Fruit fly (Drosophila melanogaster) whole organism, embryonic: ENCODE results near the gene CG14439.
A peak's percentile ranks its signal among the peaks of the same experiment; 100 is the strongest.

Experiments used
- Atf3 ChIP-seq: fragments of 200-800 bp; sonication (Bioruptor generic); optimal IDR thresholded peaks from 3 replicates; lab custom pipeline; 2016; ENCODE audit warnings: missing biosample characterization, missing genetic modification characterization
- CG10147 ChIP-seq: fragments of 200-800 bp; sonication (Bioruptor generic); optimal IDR thresholded peaks from 2 replicates; lab custom pipeline; 2019; ENCODE audit warnings: missing biosample characterization, mild to moderate bottlenecking, missing genetic modification characterization, moderate library complexity
- CG12219 ChIP-seq: fragments of 200-800 bp; sonication (Bioruptor generic); optimal IDR thresholded peaks from 3 replicates; lab custom pipeline; 2018; ENCODE audit warnings: missing biosample characterization, mild to moderate bottlenecking, missing genetic modification characterization
- CG12659 ChIP-seq: fragments of 200-800 bp; sonication (Bioruptor generic); optimal IDR thresholded peaks from 3 replicates; lab custom pipeline; 2017; ENCODE audit warnings: mild to moderate bottlenecking, missing biosample characterization, missing genetic modification reagents, missing genetic modification characterization
- CG12769 ChIP-seq: fragments of 200-800 bp; sonication (Bioruptor generic); optimal IDR thresholded peaks from 2 replicates; lab custom pipeline; 2019; ENCODE audit warnings: missing biosample characterization, mild to moderate bottlenecking, missing genetic modification characterization, moderate library complexity
- CG18476 ChIP-seq: fragments of 200-800 bp; sonication (Bioruptor generic); optimal IDR thresholded peaks from 2 replicates; lab custom pipeline; 2016; ENCODE audit warnings: missing biosample characterization, mild to moderate bottlenecking, missing genetic modification characterization
- CG30403 ChIP-seq: fragments of 200-800 bp; sonication (Bioruptor generic); optimal IDR thresholded peaks from 3 replicates; lab custom pipeline; 2016; ENCODE audit warnings: missing biosample characterization, missing genetic modification characterization
- CG34422 ChIP-seq: fragments of 200-800 bp; sonication (Bioruptor generic); IDR thresholded peaks from 3 replicates; pipeline ENCODE4 v1.3.6; 2022; ENCODE audit warnings: missing biosample characterization, missing genetic modification characterization
- CG7745 ChIP-seq: fragments of 200-800 bp; sonication (Bioruptor generic); optimal IDR thresholded peaks from 2 replicates; lab custom pipeline; 2018; ENCODE audit warnings: missing biosample characterization, mild to moderate bottlenecking, missing genetic modification characterization, moderate library complexity
- CG7786 ChIP-seq: fragments of 200-800 bp; sonication (Bioruptor generic); optimal IDR thresholded peaks from 2 replicates; lab custom pipeline; 2016; ENCODE audit warnings: missing biosample characterization, missing genetic modification characterization
- Camta ChIP-seq: fragments of 200-800 bp; sonication (Bioruptor generic); optimal IDR thresholded peaks from 2 replicates; lab custom pipeline; 2016; ENCODE audit warnings: missing biosample characterization, missing genetic modification characterization
- Dll ChIP-seq: fragments of 200-800 bp; sonication (Bioruptor generic); IDR thresholded peaks from 4 replicates; pipeline ENCODE4 v1.3.6; 2022; ENCODE audit warnings: missing biosample characterization, missing genetic modification characterization; ENCODE audit not compliant: partially characterized antibody
- Eip74EF ChIP-seq, 2 experiments: fragments of 200-800 bp in 1 of 2; fragments of >200 bp in 1 of 2; sonication (Bioruptor generic) in 1 of 2; optimal IDR thresholded peaks; 2 replicates each; lab custom pipeline; 2017 to 2019; ENCODE audit warnings: missing biosample characterization in 2 of 2, missing genetic modification characterization in 2 of 2, mild to moderate bottlenecking in 1 of 2, moderate library complexity in 1 of 2
- Gsc ChIP-seq: fragments of 200-800 bp; sonication (Bioruptor generic); IDR thresholded peaks from 2 replicates; pipeline ENCODE4 v1.3.6; 2022; ENCODE audit warnings: missing biosample characterization, missing genetic modification characterization
- H15 ChIP-seq: fragments of 200-800 bp; sonication (Bioruptor generic); IDR thresholded peaks from 3 replicates; pipeline ENCODE4 v1.3.6; 2022; ENCODE audit warnings: missing biosample characterization, missing genetic modification characterization
- HLH4C ChIP-seq: fragments of 200-800 bp; sonication (Bioruptor generic); IDR thresholded peaks from 3 replicates; pipeline ENCODE4 v1.3.6; 2022; ENCODE audit warnings: missing biosample characterization, missing genetic modification characterization; ENCODE audit not compliant: partially characterized antibody
- HLH54F ChIP-seq: fragments of 200-800 bp; sonication (Bioruptor generic); optimal IDR thresholded peaks from 3 replicates; lab custom pipeline; 2016; ENCODE audit warnings: missing biosample characterization, missing genetic modification characterization
- HmgD ChIP-seq: fragments of 200-800 bp; sonication (Bioruptor generic); optimal IDR thresholded peaks from 3 replicates; lab custom pipeline; 2016; ENCODE audit warnings: missing biosample characterization, missing genetic modification characterization
- Hr3 ChIP-seq: fragments of 200-800 bp; sonication (Bioruptor generic); optimal IDR thresholded peaks from 3 replicates; lab custom pipeline; 2016; ENCODE audit warnings: missing biosample characterization, missing genetic modification characterization
- Hr78 ChIP-seq, 2 experiments: fragments of 200-800 bp in 1 of 2; fragments of >200 bp in 1 of 2; sonication (Bioruptor generic) in 1 of 2; optimal IDR thresholded peaks; 2 replicates each; lab custom pipeline; 2017 to 2019; ENCODE audit warnings: missing biosample characterization in 2 of 2, missing genetic modification characterization in 2 of 2, mild to moderate bottlenecking in 1 of 2, moderate library complexity in 1 of 2
- Med ChIP-seq: fragments of 200-800 bp; sonication (Bioruptor generic); peaks from one replicate; lab custom pipeline; 2016; ENCODE audit warnings: missing biosample characterization, missing genetic modification characterization, mild to moderate bottlenecking, inconsistent platforms, moderate library complexity
- NC2α ChIP-seq: fragments of 200-800 bp; sonication (Bioruptor generic); optimal IDR thresholded peaks from 2 replicates; lab custom pipeline; 2016; ENCODE audit warnings: missing biosample characterization, missing genetic modification characterization
- NK7.1 ChIP-seq: fragments of 200-800 bp; sonication (Bioruptor generic); optimal IDR thresholded peaks from 3 replicates; lab custom pipeline; 2016; ENCODE audit warnings: missing biosample characterization, missing genetic modification characterization
- Neu2 ChIP-seq: fragments of 200-800 bp; sonication (Bioruptor generic); optimal IDR thresholded peaks from 3 replicates; lab custom pipeline; 2016; ENCODE audit warnings: missing biosample characterization, missing genetic modification characterization, borderline replicate concordance
- Nf-YC ChIP-seq: fragments of 200-800 bp; optimal IDR thresholded peaks from 3 replicates; lab custom pipeline; 2019; ENCODE audit warnings: missing biosample characterization, mild to moderate bottlenecking, missing genetic modification characterization, moderate library complexity
- Ptx1 ChIP-seq: fragments of 200-800 bp; sonication (Bioruptor generic); IDR thresholded peaks from 2 replicates; pipeline ENCODE4 v1.3.6; 2022; ENCODE audit warnings: missing biosample characterization, missing genetic modification characterization
- Ravus ChIP-seq: fragments of 200-800 bp; sonication (Bioruptor generic); IDR thresholded peaks from 2 replicates; pipeline ENCODE4 v1.3.6; 2022; ENCODE audit warnings: missing biosample characterization, missing genetic modification characterization
- Sox100B ChIP-seq: fragments of 200-800 bp; sonication (Bioruptor generic); optimal IDR thresholded peaks from 3 replicates; lab custom pipeline; 2018; ENCODE audit warnings: missing biosample characterization, mild to moderate bottlenecking, missing genetic modification characterization
- Xrp1 ChIP-seq: fragments of 200-800 bp; sonication (Bioruptor generic); IDR thresholded peaks from 2 replicates; pipeline ENCODE4 v1.3.6; 2022; ENCODE audit warnings: missing biosample characterization, missing genetic modification characterization
- az2 ChIP-seq: fragments of 200-800 bp; sonication (Bioruptor generic); optimal IDR thresholded peaks from 3 replicates; lab custom pipeline; 2016; ENCODE audit warnings: missing biosample characterization, missing genetic modification characterization
- bsh ChIP-seq, 2 experiments: fragments of 200-800 bp; sonication (Bioruptor generic); optimal IDR thresholded peaks; 2 replicates each; lab custom pipeline; 2017 to 2018; ENCODE audit warnings: mild to moderate bottlenecking in 2 of 2, missing biosample characterization in 2 of 2, missing genetic modification characterization in 2 of 2, moderate library complexity in 1 of 2
- caup ChIP-seq: fragments of 200-800 bp; sonication (Bioruptor generic); optimal IDR thresholded peaks from 3 replicates; lab custom pipeline; 2017; ENCODE audit warnings: missing biosample characterization, mild to moderate bottlenecking, missing genetic modification characterization, moderate library complexity; ENCODE audit not compliant: severe bottlenecking
- da ChIP-seq: fragments of 200-800 bp; sonication (Bioruptor generic); optimal IDR thresholded peaks from 2 replicates; lab custom pipeline; 2016; ENCODE audit warnings: missing biosample characterization, missing genetic modification characterization
- fd102C ChIP-seq: fragments of 200-800 bp; sonication (Bioruptor generic); optimal IDR thresholded peaks from 2 replicates; lab custom pipeline; 2018; ENCODE audit warnings: missing biosample characterization, mild to moderate bottlenecking, missing genetic modification characterization, moderate library complexity
- gem ChIP-seq: fragments of 200-800 bp; sonication (Bioruptor generic); optimal IDR thresholded peaks from 2 replicates; lab custom pipeline; 2019; ENCODE audit warnings: missing biosample characterization, mild to moderate bottlenecking, missing genetic modification characterization, moderate library complexity
- h ChIP-seq: fragments of >200 bp; optimal IDR thresholded peaks from 2 replicates; lab custom pipeline; 2017
- hbn ChIP-seq: fragments of 200-800 bp; sonication (Bioruptor generic); IDR thresholded peaks from 2 replicates; pipeline ENCODE4 v1.3.6; 2022; ENCODE audit warnings: missing biosample characterization, missing genetic modification characterization; ENCODE audit not compliant: partially characterized antibody
- jing ChIP-seq: fragments of 200-800 bp; sonication (Bioruptor generic); optimal IDR thresholded peaks from 2 replicates; lab custom pipeline; 2018; ENCODE audit warnings: missing biosample characterization, mild to moderate bottlenecking, missing genetic modification characterization
- onecut ChIP-seq: fragments of 200-800 bp; sonication (Bioruptor generic); IDR thresholded peaks from 2 replicates; pipeline ENCODE4 v1.3.6; 2022; ENCODE audit warnings: missing biosample characterization, missing genetic modification characterization
- pb ChIP-seq: fragments of 200-800 bp; sonication (Bioruptor generic); optimal IDR thresholded peaks from 3 replicates; lab custom pipeline; 2016; ENCODE audit warnings: missing biosample characterization, missing genetic modification characterization
- pnt ChIP-seq: fragments of 200-800 bp; sonication (Bioruptor generic); optimal IDR thresholded peaks from 3 replicates; lab custom pipeline; 2016; ENCODE audit warnings: missing biosample characterization, missing genetic modification characterization
- pzg ChIP-seq: fragments of 200-800 bp; sonication (Bioruptor generic); optimal IDR thresholded peaks from 3 replicates; lab custom pipeline; 2018; ENCODE audit warnings: missing biosample characterization, mild to moderate bottlenecking, missing genetic modification characterization, moderate library complexity
- sim ChIP-seq: fragments of 200-800 bp; sonication (Bioruptor generic); IDR thresholded peaks from 2 replicates; pipeline ENCODE4 v1.3.6; 2022; ENCODE audit warnings: missing biosample characterization, missing genetic modification characterization
- so ChIP-seq: fragments of 200-800 bp; sonication (Bioruptor generic); IDR thresholded peaks from 3 replicates; pipeline ENCODE4 v1.3.6; 2022; ENCODE audit warnings: missing biosample characterization, missing genetic modification characterization
- tap ChIP-seq: fragments of 200-800 bp; optimal IDR thresholded peaks from 3 replicates; lab custom pipeline; 2019; ENCODE audit warnings: missing biosample characterization, mild to moderate bottlenecking, missing genetic modification characterization, moderate library complexity
- unc-4 ChIP-seq: fragments of 200-800 bp; sonication (Bioruptor generic); IDR thresholded peaks from 2 replicates; pipeline ENCODE4 v1.3.6; 2022; ENCODE audit warnings: missing biosample characterization, missing genetic modification characterization; ENCODE audit not compliant: partially characterized antibody
- vnd ChIP-seq: fragments of 200-800 bp; sonication (Bioruptor generic); IDR thresholded peaks from 3 replicates; pipeline ENCODE4 v1.3.6; 2022; ENCODE audit warnings: missing biosample characterization, missing genetic modification characterization; ENCODE audit not compliant: partially characterized antibody
- wor ChIP-seq: fragments of 200-800 bp; sonication (Bioruptor generic); IDR thresholded peaks from 2 replicates; pipeline ENCODE4 v1.3.6; 2022; ENCODE audit warnings: missing biosample characterization, missing genetic modification characterization
- zfh1 ChIP-seq: fragments of 200-800 bp; sonication (Bioruptor generic); IDR thresholded peaks from 3 replicates; pipeline ENCODE4 v1.3.6; 2022; ENCODE audit warnings: missing biosample characterization, missing genetic modification characterization

The CG14439 gene

DNA sequence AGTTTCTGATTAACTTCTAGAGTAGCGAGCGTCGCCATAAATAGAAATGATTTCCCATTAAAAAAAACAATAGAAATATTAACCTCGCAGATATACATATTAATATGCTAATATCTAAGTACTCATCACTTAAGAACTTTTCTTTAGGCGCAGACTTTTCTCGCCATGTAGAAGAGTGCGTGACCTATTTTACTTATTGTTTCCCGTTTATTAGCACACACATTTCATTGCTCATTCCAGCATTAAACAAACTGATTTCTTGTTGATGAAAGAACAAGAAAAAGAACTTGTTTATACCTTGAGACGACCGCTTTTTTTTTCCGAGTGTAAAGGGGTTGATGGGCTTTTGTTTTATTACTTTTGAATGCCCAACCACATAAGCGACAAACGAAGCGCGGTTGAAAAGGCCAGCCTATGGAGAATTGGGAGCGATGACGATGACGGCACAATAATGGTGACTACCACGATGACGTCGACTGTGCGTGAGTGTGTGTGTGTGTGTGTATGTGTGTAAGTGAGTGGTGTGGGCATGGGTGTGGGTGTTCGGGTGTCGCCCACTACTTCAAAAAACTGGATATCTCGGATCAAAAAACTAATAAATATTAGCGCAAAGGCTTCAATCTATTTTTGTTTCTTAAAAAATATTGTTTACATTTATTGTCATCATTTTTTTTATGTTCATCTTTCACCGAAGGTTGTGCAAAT is 48.8 kb downstream of the CG14439 start (continued):
- TF ChIP-seq Camta (GFP tag; lab: Kevin White, UChicago) (no peak), hbn (GFP tag; lab: Robert Waterston, UW) (no peak), NC2α (GFP tag; lab: Kevin White, UChicago) (no peak), Sox100B (GFP tag; lab: Kevin White, UChicago) (peak; percentile 31), CG30403 (peak; percentile 33), so (no peak), H15 (GFP tag; lab: Robert Waterston, UW) (0 out of 3 replicates have a peak, but pooled peaks have one; percentile 10), Hr78 (GFP tag; optimal IDR thresholded peaks at IDR 0.05; lab: Kevin White, UChicago) (peak in 1 of 2 experiments; percentile 30), unc-4 (GFP tag; lab: Robert Waterston, UW) (no peak), Eip74EF (GFP tag; optimal IDR thresholded peaks at IDR 0.05; lab: Kevin White, UChicago) (peak in 1 of 2 experiments; percentile 39), CG10147 (GFP tag; lab: Kevin White, UChicago) (no peak), CG34422 (GFP tag; lab: Robert Waterston, UW) (no peak), CG12219 (GFP tag; lab: Kevin White, UChicago) (no peak), CG12659 (GFP tag; lab: Kevin White, UChicago) (no peak), HLH54F (GFP tag; lab: Kevin White, UChicago) (peak; percentile 27), CG7745 (tag; lab: Kevin White, UChicago) (no peak), Xrp1 (GFP tag; lab: Robert Waterston, UW) (peak; percentile 20; the same call in 1 of the 2 replicates), tap (tag; lab: Kevin White, UChicago) (no peak), Ravus (GFP tag; lab: Robert Waterston, UW) (no peak), NK7.1 (GFP tag; lab: Kevin White, UChicago) (peak; percentile 40), jing (GFP tag; lab: Kevin White, UChicago) (no peak), sim (GFP tag; lab: Robert Waterston, UW) (no peak), fd102C (GFP tag; lab: Kevin White, UChicago) (no peak), vnd (no peak), wor (no peak), h (lab: Kevin White, UChicago) (no peak), Ptx1 (0 out of 2 replicates have a peak, but pooled peaks have one; percentile 33), Gsc (GFP tag; lab: Robert Waterston, UW) (no peak), da (no peak), Atf3 (GFP tag; lab: Kevin White, UChicago) (peak; percentile 24), Hr3 (peak; percentile 21), Nf-YC (tag; lab: Kevin White, UChicago) (no peak), CG12769 (tag; lab: Kevin White, UChicago) (peak; percentile 46), gem (tag; lab: Kevin White, UChicago) (peak; percentile 49), Med (GFP tag; lab: Kevin White, UChicago) (peak; percentile 80), az2 (GFP tag; lab: Kevin White, UChicago) (peak; percentile 14), HLH4C (GFP tag; lab: Robert Waterston, UW) (no peak), CG18476 (no peak), Neu2 (GFP tag; lab: Kevin White, UChicago) (no peak), pb (GFP tag; lab: Kevin White, UChicago) (no peak), pzg (GFP tag; lab: Kevin White, UChicago) (no peak), Dll (no peak), onecut (no peak), CG7786 (GFP tag; lab: Kevin White, UChicago) (no peak), pnt (GFP tag; lab: Kevin White, UChicago) (no peak), caup (GFP tag; lab: Kevin White, UChicago) (peak; percentile 1), HmgD (GFP tag; lab: Kevin White, UChicago) (no peak), zfh1 (GFP tag; lab: Robert Waterston, UW) (0 out of 3 replicates have a peak, but pooled peaks have one; percentile 18), bsh (GFP tag; optimal IDR thresholded peaks at IDR 0.05; lab: Kevin White, UChicago) (no peak)
